Worm (Caenorhabditis elegans): ENCODE measurements around the gene K03A11.4.

ce11 chrX:13102838-13103237 is 24.9 kb downstream of the K03A11.4 start:
- TF ChIP-seq ces-1 (GFP tag; optimal IDR thresholded peaks at IDR 0.05): no peak
- TF ChIP-seq ztf-11 (tag; optimal IDR thresholded peaks at IDR 0.05): no peak
- no peak for TF ChIP-seq lsy-2 (tag; optimal IDR thresholded peaks at IDR 0.05)
- TF ChIP-seq nhr-28 (tag; optimal IDR thresholded peaks at IDR 0.05): no peak
- TF ChIP-seq elt-3 (tag; optimal IDR thresholded peaks at IDR 0.05): no peak
- no peak for TF ChIP-seq unc-62 (GFP tag; optimal IDR thresholded peaks at IDR 0.05)
- TF ChIP-seq ham-2 (GFP tag; optimal IDR thresholded peaks at IDR 0.05): no peak

All from whole organism, mixed stage, embryonic.